Fruit fly (Drosophila melanogaster): ENCODE results near the gene Sr-CIV.

Sr-CIV gene

DNA sequence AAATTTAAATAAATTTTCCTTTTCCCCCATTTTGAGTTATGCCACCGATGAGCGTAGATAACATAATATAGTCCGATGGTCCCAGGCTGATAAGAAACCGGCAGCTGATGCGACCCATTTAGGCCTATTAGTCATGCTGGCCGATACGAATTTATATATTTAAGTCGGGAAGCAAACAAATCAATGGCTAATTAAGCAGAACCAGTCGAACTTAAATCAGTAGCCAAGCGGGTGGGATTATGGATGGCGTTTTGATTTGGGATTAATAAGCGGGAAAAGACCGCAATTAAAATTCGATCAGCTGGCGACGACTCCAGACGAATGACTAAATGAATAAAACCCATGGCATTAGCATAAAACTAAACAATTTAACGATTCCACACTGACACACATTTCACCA, 33.1 kb upstream of the Sr-CIV start:
- no peak for TF ChIP-seq insv (optimal IDR thresholded peaks at IDR 0.05)
- no peak for TF ChIP-seq Myc (optimal IDR thresholded peaks at IDR 0.05)
- no peak for TF ChIP-seq psq (optimal IDR thresholded peaks at IDR 0.05)
- TF ChIP-seq Sin3A (optimal IDR thresholded peaks at IDR 0.05), result no peak
- no peak for TF ChIP-seq h (optimal IDR thresholded peaks at IDR 0.05)
- TF ChIP-seq ttk (optimal IDR thresholded peaks at IDR 0.05), result no peak

dm6 chr2L:3555408-3556058, 31.7 kb upstream of the Sr-CIV start:
- no peak for TF ChIP-seq Myc (optimal IDR thresholded peaks at IDR 0.05)
- TF ChIP-seq psq (optimal IDR thresholded peaks at IDR 0.05), result no peak
- no peak for TF ChIP-seq ttk (optimal IDR thresholded peaks at IDR 0.05)
- no peak for TF ChIP-seq Sin3A (optimal IDR thresholded peaks at IDR 0.05)
- no peak for TF ChIP-seq h (optimal IDR thresholded peaks at IDR 0.05)
- TF ChIP-seq insv (optimal IDR thresholded peaks at IDR 0.05), result no peak

DNA sequence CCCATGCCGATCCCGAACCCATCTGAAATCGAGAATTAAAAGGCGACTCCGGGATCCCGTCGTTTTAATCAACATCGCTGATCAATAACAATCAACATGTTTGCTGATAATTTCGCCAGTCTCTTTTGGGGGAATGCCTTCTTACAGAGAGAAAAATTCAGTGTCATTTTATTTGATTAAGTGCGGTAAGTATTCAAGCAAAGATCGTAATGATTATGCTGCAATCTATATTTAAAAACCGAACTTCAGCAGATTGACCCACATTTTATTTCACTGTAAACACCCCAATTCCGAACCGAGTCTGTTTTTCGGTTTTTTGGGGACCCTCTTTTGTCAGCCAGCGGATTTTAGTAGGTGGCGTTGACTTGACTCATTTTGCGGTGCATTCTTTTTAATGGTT, 30.0 kb upstream of the Sr-CIV start:
- TF ChIP-seq Myc (optimal IDR thresholded peaks at IDR 0.05) (no peak), h (optimal IDR thresholded peaks at IDR 0.05) (no peak), insv (optimal IDR thresholded peaks at IDR 0.05) (no peak), Sin3A (optimal IDR thresholded peaks at IDR 0.05) (no peak), psq (optimal IDR thresholded peaks at IDR 0.05) (no peak), ttk (optimal IDR thresholded peaks at IDR 0.05) (no peak)

dm6 chr2L:3552773-3553172, 28.9 kb upstream of the Sr-CIV start:
- no peak for TF ChIP-seq Myc (optimal IDR thresholded peaks at IDR 0.05)
- TF ChIP-seq psq (optimal IDR thresholded peaks at IDR 0.05), result no peak
- no peak for TF ChIP-seq ttk (optimal IDR thresholded peaks at IDR 0.05)
- no peak for TF ChIP-seq Sin3A (optimal IDR thresholded peaks at IDR 0.05)
- no peak for TF ChIP-seq insv (optimal IDR thresholded peaks at IDR 0.05)
- TF ChIP-seq h (optimal IDR thresholded peaks at IDR 0.05), result no peak

dm6 chr2L:3550583-3550982, 26.7 kb upstream of the Sr-CIV start:
- no peak for TF ChIP-seq h (optimal IDR thresholded peaks at IDR 0.05)
- TF ChIP-seq Sin3A (optimal IDR thresholded peaks at IDR 0.05), result no peak
- TF ChIP-seq insv (optimal IDR thresholded peaks at IDR 0.05), result no peak
- no peak for TF ChIP-seq Myc (optimal IDR thresholded peaks at IDR 0.05)
- no peak for TF ChIP-seq ttk (optimal IDR thresholded peaks at IDR 0.05)
- no peak for TF ChIP-seq psq (optimal IDR thresholded peaks at IDR 0.05)

dm6 chr2L:3549742-3550141, 25.9 kb upstream of the Sr-CIV start:
- TF ChIP-seq psq (optimal IDR thresholded peaks at IDR 0.05) (no peak), Sin3A (optimal IDR thresholded peaks at IDR 0.05) (no peak), ttk (optimal IDR thresholded peaks at IDR 0.05) (no peak), insv (optimal IDR thresholded peaks at IDR 0.05) (no peak), Myc (optimal IDR thresholded peaks at IDR 0.05) (no peak), h (optimal IDR thresholded peaks at IDR 0.05) (no peak)

- no peak for TF ChIP-seq psq (optimal IDR thresholded peaks at IDR 0.05)
- TF ChIP-seq Sin3A (optimal IDR thresholded peaks at IDR 0.05), result no peak
- TF ChIP-seq Myc (optimal IDR thresholded peaks at IDR 0.05), result no peak
- no peak for TF ChIP-seq insv (optimal IDR thresholded peaks at IDR 0.05)
- TF ChIP-seq ttk (optimal IDR thresholded peaks at IDR 0.05), result no peak
- TF ChIP-seq h (optimal IDR thresholded peaks at IDR 0.05), result no peak
These were observed 25.0 kb upstream of the Sr-CIV start for dm6 chr2L:3548879-3549278.

- TF ChIP-seq h (optimal IDR thresholded peaks at IDR 0.05) (no peak), insv (optimal IDR thresholded peaks at IDR 0.05) (no peak), Sin3A (optimal IDR thresholded peaks at IDR 0.05) (no peak), ttk (optimal IDR thresholded peaks at IDR 0.05) (no peak), psq (optimal IDR thresholded peaks at IDR 0.05) (no peak), Myc (optimal IDR thresholded peaks at IDR 0.05) (no peak)
These were observed 23.7 kb upstream of the Sr-CIV start for dm6 chr2L:3547512-3547911.

DNA sequence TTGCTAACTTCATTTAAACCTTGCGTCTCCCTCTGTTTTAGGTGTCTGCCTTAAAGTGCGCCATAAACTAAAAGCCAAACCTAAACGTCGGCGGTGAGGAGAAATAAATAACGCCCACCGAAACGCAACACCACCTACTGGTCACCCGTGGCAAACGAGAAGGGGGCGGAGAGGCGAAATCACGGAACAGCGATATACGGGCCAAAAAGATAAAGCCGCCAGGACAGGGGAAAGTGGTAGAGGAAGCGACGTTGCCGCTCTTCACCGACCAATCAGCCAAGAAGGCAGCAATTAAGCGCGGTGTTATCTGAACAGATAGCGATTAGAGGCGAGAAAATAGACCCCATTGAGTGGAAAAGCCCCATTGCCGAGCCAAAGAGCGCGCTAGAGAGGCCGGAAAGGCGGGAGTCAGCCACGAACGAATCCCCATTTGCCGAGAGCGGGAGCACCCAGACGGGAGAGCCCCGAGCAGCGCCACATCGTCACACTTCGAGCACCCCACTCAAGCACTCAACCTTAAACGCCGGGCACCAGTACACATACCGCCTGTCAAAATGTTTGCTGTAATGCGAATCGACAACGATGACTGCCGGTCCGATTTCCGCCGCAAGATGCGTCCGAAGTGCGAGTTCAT, 21.3 kb upstream of the Sr-CIV start:
- TF ChIP-seq insv (optimal IDR thresholded peaks at IDR 0.05) (no peak), Myc (optimal IDR thresholded peaks at IDR 0.05) (no peak), ttk (optimal IDR thresholded peaks at IDR 0.05) (no peak)

- TF ChIP-seq insv (optimal IDR thresholded peaks at IDR 0.05), result no peak
- no peak for TF ChIP-seq psq (optimal IDR thresholded peaks at IDR 0.05)
- TF ChIP-seq Sin3A (optimal IDR thresholded peaks at IDR 0.05), result no peak
- TF ChIP-seq ttk (optimal IDR thresholded peaks at IDR 0.05), result no peak
- TF ChIP-seq h (optimal IDR thresholded peaks at IDR 0.05), result no peak
- no peak for TF ChIP-seq Myc (optimal IDR thresholded peaks at IDR 0.05)
These were observed 19.2 kb upstream of the Sr-CIV start for dm6 chr2L:3543062-3543461.

- no peak for TF ChIP-seq Sin3A (optimal IDR thresholded peaks at IDR 0.05)
- no peak for TF ChIP-seq ttk (optimal IDR thresholded peaks at IDR 0.05)
- no peak for TF ChIP-seq h (optimal IDR thresholded peaks at IDR 0.05)
- no peak for TF ChIP-seq psq (optimal IDR thresholded peaks at IDR 0.05)
- TF ChIP-seq insv (optimal IDR thresholded peaks at IDR 0.05), result no peak
- no peak for TF ChIP-seq Myc (optimal IDR thresholded peaks at IDR 0.05)
These were observed 16.1 kb upstream of the Sr-CIV start for dm6 chr2L:3539996-3540395.

DNA sequence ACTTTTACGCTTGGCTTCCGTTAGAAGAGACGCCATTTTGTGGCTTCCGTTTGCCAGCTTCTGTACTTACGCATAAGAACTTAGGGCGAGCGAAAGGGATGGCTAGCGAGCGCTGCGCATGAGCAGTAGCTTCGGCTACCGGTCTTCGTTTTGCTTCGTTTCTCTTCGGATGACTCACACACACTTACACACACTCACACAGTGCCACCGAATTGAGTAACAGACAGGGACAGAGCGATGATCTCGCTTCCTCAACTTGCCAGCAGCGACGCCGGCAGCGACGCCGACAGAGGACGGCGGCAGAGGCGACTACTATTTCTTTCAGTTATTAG, 15.5 kb upstream of the Sr-CIV start:
- TF ChIP-seq insv (optimal IDR thresholded peaks at IDR 0.05), result no peak
- no peak for TF ChIP-seq Sin3A (optimal IDR thresholded peaks at IDR 0.05)
- TF ChIP-seq ttk (optimal IDR thresholded peaks at IDR 0.05), result no peak
- TF ChIP-seq h (optimal IDR thresholded peaks at IDR 0.05), result no peak
